Fruit fly (Drosophila melanogaster) whole organism: ENCODE measurements around the gene CG32986.

ENCODE experiments used
- CG8478 ChIP-seq: fragments of >200 bp; optimal IDR thresholded peaks from 2 replicates; lab custom pipeline; 2018; ENCODE audit warnings: inconsistent platforms
- EcR ChIP-seq, 2 experiments: fragments of >200 bp; optimal IDR thresholded peaks; 2 replicates each; lab custom pipeline; 2017; ENCODE audit warnings: missing biosample characterization in 2 of 2, missing genetic modification characterization in 2 of 2, missing genetic modification reagents in 2 of 2
- psq ChIP-seq: fragments of >200 bp; optimal IDR thresholded peaks from 2 replicates; lab custom pipeline; 2017
- usp ChIP-seq: fragments of >200 bp; optimal IDR thresholded peaks from 2 replicates; lab custom pipeline; 2017; ENCODE audit warnings: missing biosample characterization, missing genetic modification characterization, mixed read lengths

dm6 chr2L:8844693-8845092, 17.9 kb upstream of the CG32986 start:
- no peak for TF ChIP-seq CG8478 (lab: Kevin White, UChicago)
- no peak for TF ChIP-seq usp (GFP tag; lab: Kevin White, UChicago)
- TF ChIP-seq psq (lab: Kevin White, UChicago), result no peak
- no peak for TF ChIP-seq EcR (GFP tag; optimal IDR thresholded peaks at IDR 0.05; lab: Kevin White, UChicago)
